Worm (Caenorhabditis elegans) whole organism, L4 larva: Measurements from ENCODE around the gene Y55B1AR.2.
A peak's percentile ranks its signal among the peaks of the same experiment; 100 is the strongest.

Experiments used
- F37D6.2 ChIP-seq: sonication (generic microtip); optimal IDR thresholded peaks from 2 replicates; lab custom pipeline; 2016; ENCODE audit warnings: mild to moderate bottlenecking, missing genetic modification characterization, missing compliant biosample characterization
- F49E8.2 ChIP-seq: sonication (generic microtip); optimal IDR thresholded peaks from 2 replicates; lab custom pipeline; 2016; ENCODE audit warnings: missing compliant biosample characterization, mild to moderate bottlenecking, missing genetic modification characterization, borderline replicate concordance
- T20F7.1 ChIP-seq: fragments of 200-800 bp; sonication (Bioruptor generic); optimal IDR thresholded peaks from 2 replicates; lab custom pipeline; 2018; ENCODE audit warnings: mild to moderate bottlenecking, missing genetic modification characterization, missing compliant biosample characterization
- T26A8.4 ChIP-seq: fragments of 200-800 bp; sonication (Bioruptor generic); IDR thresholded peaks from 2 replicates; pipeline ENCODE4 v1.3.6; 2022; ENCODE audit warnings: missing genetic modification characterization, missing compliant biosample characterization
- ZK337.2 ChIP-seq: fragments of 200-800 bp; sonication (Bioruptor generic); IDR thresholded peaks from 2 replicates; pipeline ENCODE4 v1.3.6; 2022; ENCODE audit warnings: missing genetic modification reagents, missing genetic modification characterization, missing compliant biosample characterization
- aha-1 ChIP-seq: fragments of 150-350 bp; peaks from one replicate; lab custom pipeline; 2014; ENCODE audit warnings: missing biosample characterization, missing genetic modification characterization
- aly-2 ChIP-seq: sonication (generic microtip); optimal IDR thresholded peaks from 2 replicates; lab custom pipeline; 2018; ENCODE audit warnings: missing biosample characterization, missing genetic modification characterization
- ceh-28 ChIP-seq: fragments of 150-350 bp; optimal IDR thresholded peaks from 2 replicates; lab custom pipeline; 2014; ENCODE audit warnings: missing biosample characterization, missing genetic modification reagents, missing genetic modification characterization
- ceh-44 ChIP-seq: fragments of 200-800 bp; sonication (Bioruptor generic); IDR thresholded peaks from 2 replicates; pipeline ENCODE4 v1.3.6; 2022; ENCODE audit warnings: missing genetic modification reagents, missing genetic modification characterization, missing compliant biosample characterization
- daf-12 ChIP-seq: fragments of 150-350 bp; optimal IDR thresholded peaks from 2 replicates; lab custom pipeline; 2014; ENCODE audit warnings: missing biosample characterization, missing genetic modification reagents, missing genetic modification characterization
- daf-19 ChIP-seq: fragments of 200-800 bp; sonication (Bioruptor generic); conservative IDR thresholded peaks from 2 replicates; pipeline ENCODE4 v1.3.6; 2022; ENCODE audit warnings: missing genetic modification characterization, missing compliant biosample characterization
- dmd-6 ChIP-seq: fragments of 200-800 bp; sonication (Bioruptor generic); IDR thresholded peaks from 2 replicates; pipeline ENCODE4 v1.3.6; 2022; ENCODE audit warnings: missing genetic modification reagents, missing genetic modification characterization, missing compliant biosample characterization
- dve-1 ChIP-seq: sonication (generic microtip); optimal IDR thresholded peaks from 2 replicates; lab custom pipeline; 2017; ENCODE audit warnings: antibody characterized with exemption, mild to moderate bottlenecking, missing genetic modification characterization, missing compliant biosample characterization; ENCODE audit not compliant: insufficient read depth
- hlh-11 ChIP-seq: fragments of 200-800 bp; sonication (Bioruptor generic); optimal IDR thresholded peaks from 2 replicates; lab custom pipeline; 2018; ENCODE audit warnings: mild to moderate bottlenecking, missing genetic modification characterization, missing compliant biosample characterization
- hlh-30 ChIP-seq: sonication (generic microtip); optimal IDR thresholded peaks from 2 replicates; lab custom pipeline; 2017; ENCODE audit warnings: antibody characterized with exemption, mild to moderate bottlenecking, missing genetic modification characterization, missing compliant biosample characterization; ENCODE audit not compliant: insufficient read depth
- hmg-1.1 ChIP-seq: fragments of 200-800 bp; sonication (Bioruptor generic); IDR thresholded peaks from 2 replicates; pipeline ENCODE4 v1.3.6; 2022; ENCODE audit warnings: missing genetic modification reagents, missing genetic modification characterization, missing compliant biosample characterization
- lim-7 ChIP-seq: fragments of 200-800 bp; sonication (Bioruptor generic); IDR thresholded peaks from 2 replicates; pipeline ENCODE4 v1.3.6; 2022; ENCODE audit warnings: missing genetic modification characterization, missing compliant biosample characterization
- lin-29 ChIP-seq: fragments of 200-800 bp; sonication (Bioruptor generic); IDR thresholded peaks from 2 replicates; pipeline ENCODE4 v1.3.6; 2022; ENCODE audit warnings: missing genetic modification reagents, missing genetic modification characterization, missing compliant biosample characterization
- lin-38 ChIP-seq: fragments of 200-800 bp; sonication (Bioruptor generic); IDR thresholded peaks from 2 replicates; pipeline ENCODE4 v1.3.6; 2022; ENCODE audit warnings: missing genetic modification reagents, missing genetic modification characterization, missing compliant biosample characterization
- lir-3 ChIP-seq: sonication (generic microtip); optimal IDR thresholded peaks from 2 replicates; lab custom pipeline; 2016; ENCODE audit warnings: mild to moderate bottlenecking, missing genetic modification characterization, missing compliant biosample characterization
- lsy-2 ChIP-seq, 2 experiments: fragments of 150-350 bp in 1 of 2; sonication (generic microtip) in 1 of 2; optimal IDR thresholded peaks; 2 replicates each; lab custom pipeline; 2014 to 2017; ENCODE audit warnings: missing biosample characterization in 2 of 2, missing genetic modification characterization in 2 of 2
- mes-2 ChIP-seq: sonication (generic microtip); optimal IDR thresholded peaks from 2 replicates; lab custom pipeline; 2016; ENCODE audit warnings: missing genotype, mild to moderate bottlenecking, missing genetic modification characterization, missing compliant biosample characterization; ENCODE audit not compliant: poor library complexity, severe bottlenecking
- mxl-2 ChIP-seq: fragments of 200-800 bp; sonication (Bioruptor generic); conservative IDR thresholded peaks from 2 replicates; pipeline ENCODE4 v1.3.6; 2022; ENCODE audit warnings: missing genetic modification reagents, missing genetic modification characterization, missing compliant biosample characterization
- nhr-10 ChIP-seq: fragments of 150-350 bp; optimal IDR thresholded peaks from 2 replicates; lab custom pipeline; 2014; ENCODE audit warnings: missing biosample characterization, missing genetic modification characterization
- nhr-28 ChIP-seq: fragments of 150-350 bp; optimal IDR thresholded peaks from 2 replicates; lab custom pipeline; 2014; ENCODE audit warnings: missing biosample characterization, missing genetic modification characterization
- nhr-48 ChIP-seq: sonication (generic microtip); optimal IDR thresholded peaks from 2 replicates; lab custom pipeline; 2016; ENCODE audit warnings: mild to moderate bottlenecking, missing genetic modification characterization, missing compliant biosample characterization
- nhr-6 ChIP-seq: fragments of 150-350 bp; optimal IDR thresholded peaks from 2 replicates; lab custom pipeline; 2014; ENCODE audit warnings: missing biosample characterization, missing genetic modification characterization
- nhr-77 ChIP-seq: fragments of 150-350 bp; optimal IDR thresholded peaks from 2 replicates; lab custom pipeline; 2014; ENCODE audit warnings: missing biosample characterization, missing genetic modification characterization
- pha-4 ChIP-seq, 2 experiments: fragments of 150-350 bp in 1 of 2; fragments of 200-800 bp in 1 of 2; sonication (Bioruptor generic) in 1 of 2; IDR thresholded peaks in 1 of 2; optimal IDR thresholded peaks in 1 of 2; 2 replicates each; pipeline versions ENCODE4 v1.3.6 to Lab custom; 2014 to 2022; ENCODE audit warnings: missing genetic modification characterization in 2 of 2, missing genetic modification reagents in 2 of 2, missing biosample characterization in 1 of 2, missing compliant biosample characterization in 1 of 2
- pqm-1 ChIP-seq: sonication (generic microtip); optimal IDR thresholded peaks from 2 replicates; lab custom pipeline; 2017; ENCODE audit warnings: missing biosample characterization, missing genetic modification characterization
- sdz-12 ChIP-seq: fragments of 200-800 bp; sonication (Bioruptor generic); optimal IDR thresholded peaks from 2 replicates; lab custom pipeline; 2018; ENCODE audit warnings: mild to moderate bottlenecking, missing genetic modification characterization, missing compliant biosample characterization
- set-16 ChIP-seq: fragments of 200-800 bp; sonication (Bioruptor generic); IDR thresholded peaks from 2 replicates; pipeline ENCODE4 v1.3.6; 2022; ENCODE audit warnings: missing genetic modification reagents, missing genetic modification characterization, missing compliant biosample characterization
- snpc-1.2 ChIP-seq: fragments of 200-800 bp; sonication (Bioruptor generic); IDR thresholded peaks from 2 replicates; pipeline ENCODE4 v1.3.6; 2022; ENCODE audit warnings: missing genetic modification reagents, missing genetic modification characterization, missing compliant biosample characterization
- spr-1 ChIP-seq: sonication (generic microtip); optimal IDR thresholded peaks from 2 replicates; lab custom pipeline; 2016; ENCODE audit warnings: mild to moderate bottlenecking, missing genetic modification characterization, missing compliant biosample characterization
- spr-3 ChIP-seq: fragments of 200-800 bp; sonication (Bioruptor generic); optimal IDR thresholded peaks from 2 replicates; lab custom pipeline; 2018; ENCODE audit warnings: mild to moderate bottlenecking, missing genetic modification characterization, missing compliant biosample characterization
- unc-130 ChIP-seq: sonication (generic microtip); optimal IDR thresholded peaks from 2 replicates; lab custom pipeline; 2016; ENCODE audit warnings: missing genetic modification reagents, missing genetic modification characterization, missing compliant biosample characterization
- zag-1 ChIP-seq: fragments of 150-350 bp; optimal IDR thresholded peaks from 2 replicates; lab custom pipeline; 2014; ENCODE audit warnings: missing biosample characterization, missing genetic modification characterization

The Y55B1AR.2 gene

DNA sequence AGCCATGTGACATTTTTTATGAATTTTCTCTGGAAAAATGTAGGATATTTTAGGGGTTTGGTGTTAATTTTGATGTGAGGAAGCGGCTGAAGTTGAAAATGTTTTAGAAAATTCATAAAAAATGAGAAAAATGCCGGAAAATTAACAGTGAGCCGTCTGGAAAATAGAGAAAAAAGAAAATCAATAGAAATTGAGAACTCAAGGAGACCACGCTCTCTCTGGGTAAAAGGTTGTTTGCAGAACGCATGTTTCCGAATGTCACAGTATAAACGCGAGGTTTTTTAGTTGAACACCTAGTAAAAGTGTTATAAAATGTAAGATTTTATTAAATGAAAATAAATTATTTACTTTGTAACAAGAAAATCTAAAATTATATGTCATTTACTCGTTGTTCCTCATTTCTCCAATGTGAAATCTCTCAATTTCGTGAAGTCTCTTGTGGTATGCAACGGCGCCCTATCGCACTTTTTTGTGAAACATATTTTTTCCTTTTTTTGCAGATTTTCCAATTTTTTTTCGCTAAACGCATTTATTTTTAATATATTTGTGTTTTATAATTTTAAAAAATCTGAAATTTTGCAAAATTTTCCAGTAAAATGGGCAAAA is 41.7 kb upstream of the Y55B1AR.2 start, which contains the start of the genes tag-266 and tag-267 (continued):
- TF ChIP-seq ceh-28 (tag; lab: Kevin White, UChicago) (no peak), nhr-6 (tag; lab: Kevin White, UChicago) (peak; percentile 1), F37D6.2 (peak; percentile 69), sdz-12 (GFP tag; lab: Kevin White, UChicago) (no peak), snpc-1.2 (no peak), T26A8.4 (GFP tag; lab: Robert Waterston, UW) (no peak), nhr-77 (tag; lab: Kevin White, UChicago) (peak; percentile 91), hlh-11 (tag; lab: Kevin White, UChicago) (peak; percentile 36), lsy-2 (tag; optimal IDR thresholded peaks at IDR 0.05; lab: Kevin White, UChicago) (peak in 1 of 2 experiments; percentile 73), spr-1 (peak; percentile 23), daf-12 (tag; lab: Kevin White, UChicago) (no peak), unc-130 (GFP tag; lab: Kevin White, UChicago) (peak; percentile 94), lim-7 (GFP tag; lab: Robert Waterston, UW) (no peak), aha-1 (tag; lab: Kevin White, UChicago) (peak; percentile 63), aly-2 (no peak), nhr-28 (tag; lab: Kevin White, UChicago) (peak; percentile 33), hlh-30 (tag; lab: Kevin White, UChicago) (peak; percentile 57), mes-2 (tag; lab: Kevin White, UChicago) (peak; percentile 87), set-16 (no peak), lir-3 (tag; lab: Kevin White, UChicago) (peak; percentile 46), ZK337.2 (peak; percentile 16; the same call in 1 of the 2 replicates), T20F7.1 (GFP tag; lab: Kevin White, UChicago) (no peak)

DNA sequence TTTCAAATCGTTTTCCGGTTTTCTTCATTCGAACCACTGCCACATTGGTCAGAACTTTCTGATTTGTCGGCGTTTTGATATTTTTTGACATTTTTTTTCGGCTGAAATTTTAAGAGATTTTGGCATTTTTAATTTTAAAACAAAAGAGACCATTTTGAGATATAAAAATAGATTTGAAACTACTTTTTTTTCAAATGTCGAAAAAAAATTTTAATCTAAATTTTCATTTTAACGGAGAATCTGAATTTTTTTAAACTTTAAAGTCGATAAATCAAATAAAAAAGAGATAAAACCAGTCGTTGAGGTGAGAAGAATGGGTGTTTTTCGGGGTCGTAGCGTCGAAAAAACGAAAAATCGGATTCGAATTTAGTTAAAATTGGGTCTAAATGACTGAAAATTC is 39.7 kb upstream of the Y55B1AR.2 start, which contains the start of gene sbds-1:
TSS of gene sbds-1 (minus strand) at position 101 of the 400 bp plus-strand sequence.
- TF ChIP-seq T20F7.1 (GFP tag; lab: Kevin White, UChicago), result no peak
- no peak for TF ChIP-seq daf-19 (GFP tag; lab: Robert Waterston, UW)
- TF ChIP-seq lin-38 (GFP tag; lab: Robert Waterston, UW), result 0 out of 2 replicates have a peak, but pooled peaks have one; percentile 7
- TF ChIP-seq, all 104 proteins: peak for 1

DNA sequence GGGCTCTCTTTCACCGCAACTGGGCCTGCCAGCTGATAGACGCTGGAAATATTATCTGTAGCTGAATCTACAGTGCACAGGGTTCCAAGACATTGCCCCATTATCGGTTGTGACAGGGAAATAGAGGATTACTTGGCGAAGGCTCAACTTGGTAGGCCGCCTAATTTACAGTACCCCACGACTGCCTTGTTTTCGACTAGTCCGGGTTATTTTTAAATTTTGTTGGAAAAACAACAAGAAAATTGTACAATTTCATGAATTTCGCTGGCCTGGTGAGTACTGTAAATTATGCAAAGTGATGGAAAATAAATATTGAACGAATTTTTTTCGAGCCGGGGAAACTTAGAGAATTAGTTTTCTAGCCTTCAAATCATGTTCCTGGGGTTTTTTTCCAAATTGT is 37.5 kb upstream of the Y55B1AR.2 start, which contains the start of gene T19C3.7:
TSS of gene T19C3.7 (minus strand) at position 101 of the 400 bp plus-strand sequence.
- TF ChIP-seq nhr-48 (tag; lab: Kevin White, UChicago) (no peak), dmd-6 (GFP tag; lab: Robert Waterston, UW) (no peak), F49E8.2 (tag; lab: Kevin White, UChicago) (no peak), hlh-30 (tag; lab: Kevin White, UChicago) (no peak), dve-1 (tag; lab: Kevin White, UChicago) (no peak), nhr-10 (tag; lab: Kevin White, UChicago) (no peak), lin-29 (GFP tag; lab: Robert Waterston, UW) (no peak), mxl-2 (GFP tag; lab: Robert Waterston, UW) (no peak), hmg-1.1 (no peak), zag-1 (tag; lab: Kevin White, UChicago) (no peak), ceh-44 (GFP tag; lab: Robert Waterston, UW) (no peak), pha-4 (GFP tag; IDR thresholded peaks at IDR 0.05; lab: Robert Waterston, UW) (no peak), pha-4 (tag; optimal IDR thresholded peaks at IDR 0.05; lab: Kevin White, UChicago) (no peak), spr-3 (GFP tag; lab: Kevin White, UChicago) (no peak), pqm-1 (tag; lab: Kevin White, UChicago) (no peak), set-16 (no peak)
